Worm (Caenorhabditis elegans): ENCODE results near the gene Y22D7AR.2.

- TF ChIP-seq fos-1 (tag; optimal IDR thresholded peaks at IDR 0.05) (no peak), ceh-9 (tag; optimal IDR thresholded peaks at IDR 0.05) (no peak), nhr-11 (tag; optimal IDR thresholded peaks at IDR 0.05) (no peak), nhr-12 (tag; optimal IDR thresholded peaks at IDR 0.05) (no peak), nhr-25 (tag; optimal IDR thresholded peaks at IDR 0.05) (no peak), hmg-11 (tag; optimal IDR thresholded peaks at IDR 0.05) (no peak)
Measured at ce11 chrIII:1662405-1662804, 43.3 kb upstream of the Y22D7AR.2 start.

All from whole organism, L3 larva.